Worm (Caenorhabditis elegans) whole organism, late embryonic: ENCODE data around the gene tbx-8.
A peak's percentile ranks its signal among the peaks of the same experiment; 100 is the strongest.

Experiments
- F13H6.1 ChIP-seq: sonication (generic microtip); optimal IDR thresholded peaks from 2 replicates; lab custom pipeline; 2016; ENCODE audit warnings: missing genetic modification characterization, missing compliant biosample characterization
- K02D7.2 ChIP-seq: sonication (generic microtip); optimal IDR thresholded peaks from 2 replicates; lab custom pipeline; 2017; ENCODE audit warnings: mild to moderate bottlenecking, missing genetic modification characterization, missing compliant biosample characterization
- K09A11.1 ChIP-seq: sonication (generic microtip); optimal IDR thresholded peaks from 2 replicates; lab custom pipeline; 2017; ENCODE audit warnings: antibody characterized with exemption, mild to moderate bottlenecking, missing genetic modification characterization, missing compliant biosample characterization; ENCODE audit not compliant: insufficient read depth
- T23F11.4 ChIP-seq: fragments of 200-800 bp; sonication (Bioruptor generic); optimal IDR thresholded peaks from 2 replicates; lab custom pipeline; 2018; ENCODE audit warnings: mild to moderate bottlenecking, missing genetic modification characterization, missing compliant biosample characterization
- ahr-1 ChIP-seq: sonication (generic microtip); optimal IDR thresholded peaks from 2 replicates; lab custom pipeline; 2016; ENCODE audit warnings: missing genetic modification characterization, missing compliant biosample characterization
- ceh-14 ChIP-seq: sonication (generic microtip); optimal IDR thresholded peaks from 2 replicates; lab custom pipeline; 2016; ENCODE audit warnings: missing genotype, missing genetic modification characterization, missing compliant biosample characterization
- ceh-18 ChIP-seq: sonication (generic microtip); optimal IDR thresholded peaks from 2 replicates; lab custom pipeline; 2016; ENCODE audit warnings: missing genetic modification characterization, missing compliant biosample characterization
- ceh-19 ChIP-seq: fragments of 200-800 bp; sonication (Bioruptor generic); optimal IDR thresholded peaks from 2 replicates; lab custom pipeline; 2018; ENCODE audit warnings: mild to moderate bottlenecking, missing genetic modification characterization, missing compliant biosample characterization
- ceh-2 ChIP-seq: sonication (generic microtip); optimal IDR thresholded peaks from 2 replicates; lab custom pipeline; 2016; ENCODE audit warnings: missing genotype, missing genetic modification characterization, missing compliant biosample characterization
- ceh-24 ChIP-seq: sonication (generic microtip); optimal IDR thresholded peaks from 2 replicates; lab custom pipeline; 2016; ENCODE audit warnings: mild to moderate bottlenecking, missing genetic modification characterization, missing compliant biosample characterization
- ceh-31 ChIP-seq: sonication (generic microtip); optimal IDR thresholded peaks from 2 replicates; lab custom pipeline; 2016; ENCODE audit warnings: missing genetic modification characterization, missing compliant biosample characterization
- ceh-34 ChIP-seq: sonication (generic microtip); optimal IDR thresholded peaks from 2 replicates; lab custom pipeline; 2016; ENCODE audit warnings: mild to moderate bottlenecking, missing genetic modification characterization, missing compliant biosample characterization
- ceh-45 ChIP-seq: fragments of 200-800 bp; sonication (Bioruptor generic); IDR thresholded peaks from 2 replicates; pipeline ENCODE4 v1.3.6; 2022; ENCODE audit warnings: missing genetic modification reagents, missing genetic modification characterization, missing compliant biosample characterization
- ceh-48 ChIP-seq: sonication (generic microtip); optimal IDR thresholded peaks from 2 replicates; lab custom pipeline; 2016; ENCODE audit warnings: missing genetic modification characterization, inconsistent platforms, missing compliant biosample characterization
- ceh-6 ChIP-seq: fragments of 200-800 bp; sonication (Bioruptor generic); optimal IDR thresholded peaks from 2 replicates; lab custom pipeline; 2018; ENCODE audit warnings: mild to moderate bottlenecking, missing genetic modification characterization, missing compliant biosample characterization
- ceh-9 ChIP-seq: sonication (generic microtip); optimal IDR thresholded peaks from 2 replicates; lab custom pipeline; 2016; ENCODE audit warnings: mild to moderate bottlenecking, missing genetic modification characterization, inconsistent platforms, missing compliant biosample characterization
- che-1 ChIP-seq: sonication (generic microtip); optimal IDR thresholded peaks from 2 replicates; lab custom pipeline; 2016; ENCODE audit warnings: mild to moderate bottlenecking, missing genetic modification characterization, missing compliant biosample characterization
- elt-2 ChIP-seq: sonication (generic microtip); optimal IDR thresholded peaks from 2 replicates; lab custom pipeline; 2016; ENCODE audit warnings: missing genetic modification reagents, missing genetic modification characterization, missing compliant biosample characterization
- ets-4 ChIP-seq: sonication (generic microtip); optimal IDR thresholded peaks from 2 replicates; lab custom pipeline; 2016; ENCODE audit warnings: missing genetic modification characterization, missing compliant biosample characterization
- eyg-1 ChIP-seq: sonication (generic microtip); optimal IDR thresholded peaks from 2 replicates; lab custom pipeline; 2016; ENCODE audit warnings: missing genotype, missing genetic modification characterization, missing compliant biosample characterization
- fax-1 ChIP-seq: sonication (generic microtip); optimal IDR thresholded peaks from 2 replicates; lab custom pipeline; 2016; ENCODE audit warnings: missing genotype, missing genetic modification characterization, missing compliant biosample characterization
- fkh-10 ChIP-seq: fragments of 150-350 bp; optimal IDR thresholded peaks from 2 replicates; lab custom pipeline; 2014; ENCODE audit warnings: missing biosample characterization, missing genetic modification reagents, missing genetic modification characterization
- gmeb-2 ChIP-seq: sonication (generic microtip); optimal IDR thresholded peaks from 2 replicates; lab custom pipeline; 2016; ENCODE audit warnings: missing genetic modification characterization, inconsistent platforms, missing compliant biosample characterization
- hlh-13 ChIP-seq: fragments of 200-800 bp; sonication (Bioruptor generic); optimal IDR thresholded peaks from 2 replicates; lab custom pipeline; 2018; ENCODE audit warnings: mild to moderate bottlenecking, missing genetic modification characterization, missing compliant biosample characterization
- hlh-15 ChIP-seq: sonication (generic microtip); optimal IDR thresholded peaks from 2 replicates; lab custom pipeline; 2016; ENCODE audit warnings: missing genetic modification characterization, missing compliant biosample characterization
- hlh-30 ChIP-seq: sonication (generic microtip); optimal IDR thresholded peaks from 2 replicates; lab custom pipeline; 2017; ENCODE audit warnings: antibody characterized with exemption, missing genetic modification characterization, missing compliant biosample characterization; ENCODE audit not compliant: insufficient read depth
- hlh-6 ChIP-seq: sonication (generic microtip); optimal IDR thresholded peaks from 2 replicates; lab custom pipeline; 2016; ENCODE audit warnings: missing genotype, missing genetic modification characterization, missing compliant biosample characterization
- lim-6 ChIP-seq: sonication (generic microtip); optimal IDR thresholded peaks from 2 replicates; lab custom pipeline; 2016; ENCODE audit warnings: missing genetic modification characterization, missing compliant biosample characterization
- nfya-1 ChIP-seq: sonication (generic microtip); optimal IDR thresholded peaks from 2 replicates; lab custom pipeline; 2017; ENCODE audit warnings: missing genetic modification characterization, mild to moderate bottlenecking, missing compliant biosample characterization, antibody characterized with exemption, moderate library complexity
- nhr-11 ChIP-seq: fragments of 150-350 bp; optimal IDR thresholded peaks from 2 replicates; lab custom pipeline; 2014; ENCODE audit warnings: missing biosample characterization, missing genetic modification characterization
- nhr-232 ChIP-seq: sonication (generic microtip); optimal IDR thresholded peaks from 2 replicates; lab custom pipeline; 2016; ENCODE audit warnings: missing genetic modification characterization, missing compliant biosample characterization
- odd-2 ChIP-seq: sonication (generic microtip); optimal IDR thresholded peaks from 2 replicates; lab custom pipeline; 2017; ENCODE audit warnings: antibody characterized with exemption, mild to moderate bottlenecking, missing genetic modification characterization, missing compliant biosample characterization
- pax-1 ChIP-seq: fragments of 150-350 bp; optimal IDR thresholded peaks from 2 replicates; lab custom pipeline; 2014; ENCODE audit warnings: missing biosample characterization, missing genetic modification characterization
- pha-4 ChIP-seq: fragments of 150-350 bp; optimal IDR thresholded peaks from 2 replicates; lab custom pipeline; 2018; ENCODE audit warnings: missing biosample characterization, missing genetic modification reagents, missing genetic modification characterization
- pros-1 ChIP-seq: fragments of 150-350 bp; optimal IDR thresholded peaks from 2 replicates; lab custom pipeline; 2014; ENCODE audit warnings: missing biosample characterization, missing genetic modification reagents, missing genetic modification characterization
- rnt-1 ChIP-seq: sonication (generic microtip); optimal IDR thresholded peaks from 2 replicates; lab custom pipeline; 2016; ENCODE audit warnings: missing genetic modification characterization, missing compliant biosample characterization
- tbx-2 ChIP-seq: sonication (generic microtip); optimal IDR thresholded peaks from 2 replicates; lab custom pipeline; 2016; ENCODE audit warnings: missing genetic modification characterization, missing compliant biosample characterization
- tbx-7 ChIP-seq: sonication (generic microtip); optimal IDR thresholded peaks from 2 replicates; lab custom pipeline; 2016; ENCODE audit warnings: missing genotype, missing genetic modification characterization, missing compliant biosample characterization
- ttx-3 ChIP-seq: sonication (generic microtip); optimal IDR thresholded peaks from 2 replicates; lab custom pipeline; 2016; ENCODE audit warnings: missing genetic modification reagents, missing genetic modification characterization, missing compliant biosample characterization
- unc-42 ChIP-seq: sonication (generic microtip); optimal IDR thresholded peaks from 2 replicates; lab custom pipeline; 2016; ENCODE audit warnings: missing genotype, missing genetic modification characterization, missing compliant biosample characterization
- zip-5 ChIP-seq: sonication (generic microtip); optimal IDR thresholded peaks from 2 replicates; lab custom pipeline; 2016; ENCODE audit warnings: missing genetic modification characterization, missing compliant biosample characterization

Gene tbx-8

DNA sequence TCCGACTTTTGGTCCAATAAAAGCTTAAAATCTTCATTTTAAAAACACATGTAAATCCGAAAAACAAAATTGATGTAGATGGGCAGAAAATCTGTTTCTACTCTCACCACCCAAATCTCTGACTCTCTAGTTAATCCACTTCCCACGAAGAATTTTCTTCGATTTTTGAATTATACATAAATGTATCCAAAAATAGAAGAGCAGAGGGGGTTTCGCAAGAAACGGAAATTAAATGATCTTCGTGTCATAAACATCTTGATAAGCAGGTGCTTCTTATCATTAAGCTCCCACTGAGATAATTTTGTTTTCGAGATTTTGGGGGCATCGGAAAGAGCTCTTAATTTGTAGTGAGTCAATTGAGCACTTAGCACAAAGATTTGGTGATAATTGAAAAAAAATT, 42.5 kb downstream of the tbx-8 start:
- TF ChIP-seq hlh-13 (GFP tag; lab: Kevin White, UChicago) (no peak), fkh-10 (GFP tag; lab: Kevin White, UChicago) (no peak), lim-6 (no peak), zip-5 (no peak), fax-1 (tag; lab: Kevin White, UChicago) (no peak), hlh-15 (tag; lab: Kevin White, UChicago) (no peak), ceh-45 (GFP tag; lab: Robert Waterston, UW) (no peak), ceh-48 (no peak), pha-4 (no peak), ceh-6 (GFP tag; lab: Kevin White, UChicago) (no peak), pros-1 (tag; lab: Kevin White, UChicago) (no peak), eyg-1 (tag; lab: Kevin White, UChicago) (no peak), hlh-30 (no peak), ceh-9 (tag; lab: Kevin White, UChicago) (no peak), K09A11.1 (no peak), ahr-1 (no peak), ceh-2 (tag; lab: Kevin White, UChicago) (no peak)

DNA sequence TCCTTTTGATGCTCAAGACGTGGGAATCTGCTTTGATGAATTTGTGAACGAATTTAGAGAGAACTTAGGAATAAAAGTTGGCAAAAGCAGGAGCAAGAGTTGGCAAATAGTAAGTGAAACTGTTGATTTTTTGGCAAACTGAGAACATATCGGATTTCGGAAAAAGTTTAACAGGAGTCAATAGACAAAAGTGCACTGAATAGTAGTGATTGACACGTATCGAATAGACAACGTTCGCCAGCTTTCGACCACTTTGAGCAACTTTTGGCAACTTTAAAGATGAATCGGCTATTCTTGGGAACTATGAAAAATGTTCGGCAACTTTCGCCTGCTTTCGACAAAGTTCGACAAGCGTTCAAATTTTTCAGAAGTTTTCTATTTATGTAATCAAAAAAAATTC, 44.5 kb downstream of the tbx-8 start, which contains the start of gene M03C11.9:
TSS of gene M03C11.9 (minus strand) at position 101 of the 400 bp plus-strand sequence.
- TF ChIP-seq hlh-6 (tag; lab: Kevin White, UChicago) (no peak), ceh-24 (tag; lab: Kevin White, UChicago) (no peak), fkh-10 (GFP tag; lab: Kevin White, UChicago) (no peak), ceh-19 (GFP tag; lab: Kevin White, UChicago) (no peak), ceh-45 (GFP tag; lab: Robert Waterston, UW) (no peak), pax-1 (no peak), ttx-3 (tag; lab: Kevin White, UChicago) (no peak), pha-4 (no peak), fax-1 (tag; lab: Kevin White, UChicago) (no peak), gmeb-2 (no peak), ceh-6 (GFP tag; lab: Kevin White, UChicago) (no peak), ceh-34 (tag; lab: Kevin White, UChicago) (no peak), eyg-1 (tag; lab: Kevin White, UChicago) (no peak), nfya-1 (tag; lab: Kevin White, UChicago) (no peak), odd-2 (tag; lab: Kevin White, UChicago) (no peak), ceh-2 (tag; lab: Kevin White, UChicago) (no peak)

DNA sequence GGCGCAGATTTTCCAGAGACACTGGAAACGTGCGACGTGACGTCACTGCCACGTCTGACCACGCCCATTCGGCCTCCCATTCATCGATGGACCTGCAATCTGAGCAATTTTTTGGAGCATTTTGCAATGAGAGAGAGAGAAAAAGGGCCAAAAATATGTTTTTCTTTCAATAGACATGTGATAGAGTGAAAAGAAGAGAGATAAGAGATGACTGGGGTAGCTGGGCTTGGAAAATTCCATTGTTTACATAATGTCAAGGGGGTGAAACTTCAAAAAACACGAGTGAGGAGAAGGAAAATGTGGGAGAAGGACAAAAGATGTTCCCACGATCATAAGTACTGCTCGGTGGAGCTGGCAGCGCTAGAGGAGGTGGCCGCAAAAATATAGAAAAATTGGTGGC, 48.8 kb downstream of the tbx-8 start, which contains the start of gene M03C11.1:
TSS of gene M03C11.1 (minus strand) at position 101 of the 400 bp plus-strand sequence.
- TF ChIP-seq nhr-232 (tag; lab: Kevin White, UChicago) (no peak), nhr-11 (tag; lab: Kevin White, UChicago) (no peak), ttx-3 (tag; lab: Kevin White, UChicago) (no peak)

DNA sequence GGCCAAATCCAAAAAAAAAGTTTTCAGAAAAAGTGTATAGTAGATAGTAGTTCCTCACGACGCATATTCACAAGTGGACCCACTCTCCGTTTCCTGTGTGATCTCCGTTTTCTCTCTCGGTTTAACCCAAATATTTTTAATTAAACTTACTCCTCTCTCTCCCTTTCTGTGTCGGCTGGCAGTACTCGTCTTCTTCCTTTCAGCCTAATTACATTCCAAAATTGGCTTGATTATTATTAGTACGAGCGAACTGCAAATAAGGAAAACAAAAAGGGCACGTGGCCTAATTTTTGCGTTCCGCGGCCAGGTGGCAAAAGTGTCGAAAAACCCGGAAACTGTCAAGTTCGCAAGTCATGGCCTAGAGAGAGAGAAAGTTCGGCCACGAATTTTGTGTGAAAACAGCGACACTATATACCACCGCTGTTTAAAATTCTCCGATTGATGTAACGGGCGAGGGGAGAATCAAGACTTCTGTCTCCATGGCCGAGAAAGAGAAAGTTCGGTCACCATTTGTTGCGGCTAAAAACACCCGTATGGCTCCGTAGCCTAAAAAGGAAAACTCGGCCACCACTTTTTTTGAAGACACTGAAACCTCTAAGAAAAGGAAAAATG, 49.8 kb downstream of the tbx-8 start:
- TF ChIP-seq T23F11.4 (GFP tag; lab: Kevin White, UChicago) (no peak), ttx-3 (tag; lab: Kevin White, UChicago) (peak; percentile 9), nhr-11 (tag; lab: Kevin White, UChicago) (no peak), F13H6.1 (tag; lab: Kevin White, UChicago) (no peak), ceh-31 (tag; lab: Kevin White, UChicago) (no peak), hlh-15 (tag; lab: Kevin White, UChicago) (no peak), ceh-9 (tag; lab: Kevin White, UChicago) (no peak), unc-42 (tag; lab: Kevin White, UChicago) (peak; percentile 35), ets-4 (tag; lab: Kevin White, UChicago) (no peak), rnt-1 (tag; lab: Kevin White, UChicago) (no peak), che-1 (no peak), ceh-18 (tag; lab: Kevin White, UChicago) (no peak), pros-1 (tag; lab: Kevin White, UChicago) (no peak), K02D7.2 (tag; lab: Kevin White, UChicago) (no peak), tbx-2 (peak; percentile 31), ceh-45 (GFP tag; lab: Robert Waterston, UW) (no peak), hlh-13 (GFP tag; lab: Kevin White, UChicago) (no peak), ceh-14 (tag; lab: Kevin White, UChicago) (peak; percentile 59), hlh-6 (tag; lab: Kevin White, UChicago) (no peak), elt-2 (tag; lab: Kevin White, UChicago) (no peak), tbx-7 (tag; lab: Kevin White, UChicago) (no peak)
